Worm (Caenorhabditis elegans): ENCODE results near the gene srh-268.

The srh-268 gene

ce11 chrV:7527153-7527552, 12.0 kb upstream of the srh-268 start, which contains the start of gene C54F6.17:
Gene C54F6.17, plus strand, starts transcription at chrV:7527453.
- TF ChIP-seq let-526 (GFP tag; IDR thresholded peaks at IDR 0.05), result no peak
- no peak for TF ChIP-seq akir-1 (GFP tag; optimal IDR thresholded peaks at IDR 0.05)
- no peak for TF ChIP-seq dpff-1 (tag; optimal IDR thresholded peaks at IDR 0.05)
- TF ChIP-seq F33H1.4 (GFP tag; IDR thresholded peaks at IDR 0.05), result no peak
- no peak for TF ChIP-seq dox-1 (GFP tag; IDR thresholded peaks at IDR 0.05)
- TF ChIP-seq K11D2.4 (GFP tag; IDR thresholded peaks at IDR 0.05), result no peak
- no peak for TF ChIP-seq let-607 (tag; optimal IDR thresholded peaks at IDR 0.05)
- no peak for TF ChIP-seq Y56A3A.18 (GFP tag; IDR thresholded peaks at IDR 0.05)

ce11 chrV:7528816-7529215, 10.3 kb upstream of the srh-268 start, which contains the start of gene C54F6.5:
Gene C54F6.5, plus strand, starts transcription at chrV:7529116.
- TF ChIP-seq atf-7 (tag; optimal IDR thresholded peaks at IDR 0.05) (no peak), K12H6.12 (tag; optimal IDR thresholded peaks at IDR 0.05) (no peak), egrh-3 (GFP tag; IDR thresholded peaks at IDR 0.05) (no peak), mes-4 (tag; optimal IDR thresholded peaks at IDR 0.05) (no peak), zfh-2 (GFP tag; conservative IDR thresholded peaks at IDR 0.05) (no peak), lin-40 (tag; optimal IDR thresholded peaks at IDR 0.05) (no peak), ztf-25 (GFP tag; IDR thresholded peaks at IDR 0.05) (no peak), snpc-3.4 (tag; optimal IDR thresholded peaks at IDR 0.05) (no peak), nfya-2 (GFP tag; IDR thresholded peaks at IDR 0.05) (no peak), B0261.1 (tag; optimal IDR thresholded peaks at IDR 0.05) (no peak), Y95B8A.8 (GFP tag; IDR thresholded peaks at IDR 0.05) (no peak), ccch-3 (GFP tag; optimal IDR thresholded peaks at IDR 0.05) (no peak), ama-1 (optimal IDR thresholded peaks at IDR 0.05) (no peak), ama-1 (GFP tag; optimal IDR thresholded peaks at IDR 0.05) (no peak), attf-6 (GFP tag; IDR thresholded peaks at IDR 0.05) (no peak), dpff-1 (tag; optimal IDR thresholded peaks at IDR 0.05) (no peak)

ce11 chrV:7529840-7530239, 9.3 kb upstream of the srh-268 start, which contains the start of gene swt-2:
Gene swt-2, plus strand, starts transcription at chrV:7530140.
- TF ChIP-seq hsf-1 (GFP tag; IDR thresholded peaks at IDR 0.05) (no peak), T07F8.4 (tag; optimal IDR thresholded peaks at IDR 0.05) (no peak), nhr-179 (tag; optimal IDR thresholded peaks at IDR 0.05) (no peak), madf-3 (GFP tag; IDR thresholded peaks at IDR 0.05) (no peak), dpff-1 (tag; optimal IDR thresholded peaks at IDR 0.05) (no peak), xnd-1 (tag; optimal IDR thresholded peaks at IDR 0.05) (no peak), dox-1 (GFP tag; IDR thresholded peaks at IDR 0.05) (no peak), zfh-2 (GFP tag; conservative IDR thresholded peaks at IDR 0.05) (no peak), nhr-80 (tag; optimal IDR thresholded peaks at IDR 0.05) (no peak), ztf-3 (GFP tag; optimal IDR thresholded peaks at IDR 0.05) (no peak), ztf-25 (GFP tag; IDR thresholded peaks at IDR 0.05) (no peak), cebp-1 (GFP tag; IDR thresholded peaks at IDR 0.05) (no peak), cebp-1 (tag; optimal IDR thresholded peaks at IDR 0.05) (no peak), F57C9.4 (tag; optimal IDR thresholded peaks at IDR 0.05) (no peak), Y67H2A.10 (GFP tag; conservative IDR thresholded peaks at IDR 0.05) (no peak), attf-6 (GFP tag; IDR thresholded peaks at IDR 0.05) (no peak), Y53F4B.3 (GFP tag; IDR thresholded peaks at IDR 0.05) (no peak), gei-17 (GFP tag; optimal IDR thresholded peaks at IDR 0.05) (no peak), dpl-1 (GFP tag; optimal IDR thresholded peaks at IDR 0.05) (no peak), hmg-20 (GFP tag; IDR thresholded peaks at IDR 0.05) (no peak), let-607 (tag; optimal IDR thresholded peaks at IDR 0.05) (no peak)
